Worm (Caenorhabditis elegans): Measurements from ENCODE around the gene Y41G9A.17.

Gene Y41G9A.17

DNA sequence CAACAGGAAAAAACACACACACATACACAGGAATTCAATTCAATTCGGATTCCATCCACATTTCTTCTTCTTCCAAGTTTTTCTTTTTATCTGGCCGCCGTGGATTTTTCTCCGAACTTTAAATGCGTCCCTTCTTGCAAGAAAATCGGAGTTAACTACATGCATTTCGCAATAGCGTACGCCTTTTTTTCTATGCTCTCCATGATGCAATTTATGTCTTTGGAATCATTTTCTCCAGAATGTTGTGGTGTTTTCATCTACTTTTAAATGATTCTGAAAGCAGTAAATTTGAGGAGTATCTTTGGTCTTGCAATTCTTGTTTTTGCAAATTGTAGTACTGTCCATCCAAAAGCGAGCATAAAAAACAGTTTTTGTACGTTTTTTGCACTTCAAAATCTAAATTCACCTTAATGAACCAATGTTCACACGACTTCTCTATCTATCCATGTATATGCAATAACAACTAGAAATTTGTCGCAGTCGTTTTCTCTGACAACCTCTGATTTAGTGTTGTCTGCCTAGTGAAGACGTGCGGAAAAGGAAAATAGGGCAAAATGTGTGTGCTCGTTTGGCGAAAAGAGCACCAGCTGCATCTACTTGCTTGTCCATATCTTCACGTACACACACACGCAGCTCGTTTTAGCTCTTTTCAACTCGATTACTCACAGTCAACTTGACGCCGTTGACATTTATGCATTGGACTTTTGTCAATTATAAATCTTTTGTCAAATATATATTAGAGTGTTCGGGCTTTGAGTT lies 23.0 kb upstream of the Y41G9A.17 start:
- TF ChIP-seq ceh-13 (GFP tag; optimal IDR thresholded peaks at IDR 0.05) = no peak
- TF ChIP-seq aly-1 (tag; optimal IDR thresholded peaks at IDR 0.05) = no peak
- TF ChIP-seq flt-1 (GFP tag; IDR thresholded peaks at IDR 0.05) = no peak
- TF ChIP-seq tra-4 (tag; optimal IDR thresholded peaks at IDR 0.05) = no peak
- TF ChIP-seq hmg-4 (GFP tag; optimal IDR thresholded peaks at IDR 0.05) = no peak
- no peak for TF ChIP-seq scrt-1 (GFP tag; IDR thresholded peaks at IDR 0.05)
- TF ChIP-seq hmbx-1 (tag; optimal IDR thresholded peaks at IDR 0.05) = no peak
- no peak for TF ChIP-seq sea-1 (GFP tag; conservative IDR thresholded peaks at IDR 0.05)
- TF ChIP-seq B0310.2 (tag; optimal IDR thresholded peaks at IDR 0.05) = no peak
- no peak for TF ChIP-seq F13C5.2 (tag; optimal IDR thresholded peaks at IDR 0.05)

DNA sequence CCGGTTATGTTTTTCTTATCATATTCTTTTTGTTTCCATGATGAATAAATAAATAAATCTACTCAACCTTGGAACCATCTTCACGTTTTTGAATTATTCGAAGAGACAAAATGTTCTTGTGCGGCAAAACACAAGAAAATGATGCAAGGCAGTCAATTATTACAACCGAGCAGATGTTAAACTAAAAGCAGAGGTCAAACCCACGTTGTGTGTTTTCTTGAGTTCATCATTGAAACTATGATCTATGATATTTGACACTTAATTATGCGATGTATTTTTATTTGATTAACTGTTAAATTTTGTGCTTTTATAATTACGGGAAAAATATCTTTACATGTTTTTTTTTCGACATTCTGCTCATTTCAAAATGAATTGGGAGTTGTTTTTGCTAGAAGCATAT lies 21.9 kb upstream of the Y41G9A.17 start:
- TF ChIP-seq hmg-4 (GFP tag; optimal IDR thresholded peaks at IDR 0.05) (no peak), ets-7 (tag; optimal IDR thresholded peaks at IDR 0.05) (no peak), hnd-1 (tag; optimal IDR thresholded peaks at IDR 0.05) (no peak), tbx-11 (GFP tag; IDR thresholded peaks at IDR 0.05) (no peak), sea-1 (GFP tag; conservative IDR thresholded peaks at IDR 0.05) (no peak), ceh-13 (GFP tag; optimal IDR thresholded peaks at IDR 0.05) (no peak), flt-1 (GFP tag; IDR thresholded peaks at IDR 0.05) (no peak), aly-1 (tag; optimal IDR thresholded peaks at IDR 0.05) (no peak), F13C5.2 (tag; optimal IDR thresholded peaks at IDR 0.05) (no peak), pes-1 (GFP tag; IDR thresholded peaks at IDR 0.05) (no peak), scrt-1 (GFP tag; IDR thresholded peaks at IDR 0.05) (no peak), tra-4 (tag; optimal IDR thresholded peaks at IDR 0.05) (no peak), tbx-37 (GFP tag; conservative IDR thresholded peaks at IDR 0.05) (no peak), ama-1 (optimal IDR thresholded peaks at IDR 0.05) (no peak), B0310.2 (tag; optimal IDR thresholded peaks at IDR 0.05) (no peak), ceh-36 (tag; optimal IDR thresholded peaks at IDR 0.05) (no peak)

- TF ChIP-seq hmg-4 (GFP tag; optimal IDR thresholded peaks at IDR 0.05) (no peak), tbx-11 (GFP tag; IDR thresholded peaks at IDR 0.05) (no peak), ets-7 (tag; optimal IDR thresholded peaks at IDR 0.05) (no peak), F13C5.2 (tag; optimal IDR thresholded peaks at IDR 0.05) (no peak), ama-1 (optimal IDR thresholded peaks at IDR 0.05) (no peak), hnd-1 (tag; optimal IDR thresholded peaks at IDR 0.05) (no peak), aly-1 (tag; optimal IDR thresholded peaks at IDR 0.05) (no peak)
Measured at ce11 chrX:3019996-3020395, 20.4 kb upstream of the Y41G9A.17 start.

DNA sequence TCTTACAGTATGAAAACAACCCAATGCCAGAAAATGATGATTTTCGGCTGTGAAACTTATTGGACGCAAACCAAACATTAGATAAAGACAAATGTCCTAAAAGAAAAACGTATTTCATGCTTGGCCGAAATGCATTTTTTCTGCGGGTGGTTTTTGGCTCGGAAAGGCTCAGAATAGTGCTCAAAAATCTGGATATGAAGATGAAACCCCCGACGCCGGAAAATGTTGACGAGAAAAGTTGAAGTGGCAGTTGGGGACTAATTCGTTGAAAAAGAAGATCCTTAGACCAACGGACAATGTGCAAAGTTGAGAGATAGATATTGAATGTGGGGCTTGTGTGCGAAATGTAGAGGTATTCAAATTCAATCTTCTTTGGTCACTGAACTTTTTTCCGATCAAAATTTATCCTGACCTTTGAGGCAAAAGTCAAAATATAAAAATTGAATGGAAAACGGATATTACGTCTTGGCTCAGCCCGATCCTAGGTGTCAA lies 19.0 kb upstream of the Y41G9A.17 start, which contains the start of gene flp-18:
TSS of gene flp-18 (minus strand) at position 51 of the 492 bp plus-strand sequence.
- TF ChIP-seq ceh-36 (tag; optimal IDR thresholded peaks at IDR 0.05) (no peak), hmg-4 (GFP tag; optimal IDR thresholded peaks at IDR 0.05) (no peak), ama-1 (optimal IDR thresholded peaks at IDR 0.05) (no peak), aly-1 (tag; optimal IDR thresholded peaks at IDR 0.05) (no peak), pes-1 (GFP tag; IDR thresholded peaks at IDR 0.05) (no peak), sea-1 (GFP tag; conservative IDR thresholded peaks at IDR 0.05) (no peak), tra-4 (tag; optimal IDR thresholded peaks at IDR 0.05) (no peak), F13C5.2 (tag; optimal IDR thresholded peaks at IDR 0.05) (no peak), B0310.2 (tag; optimal IDR thresholded peaks at IDR 0.05) (no peak), tbx-11 (GFP tag; IDR thresholded peaks at IDR 0.05) (no peak), scrt-1 (GFP tag; IDR thresholded peaks at IDR 0.05) (no peak), tbx-37 (GFP tag; conservative IDR thresholded peaks at IDR 0.05) (no peak), ceh-13 (GFP tag; optimal IDR thresholded peaks at IDR 0.05) (no peak), hnd-1 (tag; optimal IDR thresholded peaks at IDR 0.05) (no peak), ets-7 (tag; optimal IDR thresholded peaks at IDR 0.05) (no peak)

DNA sequence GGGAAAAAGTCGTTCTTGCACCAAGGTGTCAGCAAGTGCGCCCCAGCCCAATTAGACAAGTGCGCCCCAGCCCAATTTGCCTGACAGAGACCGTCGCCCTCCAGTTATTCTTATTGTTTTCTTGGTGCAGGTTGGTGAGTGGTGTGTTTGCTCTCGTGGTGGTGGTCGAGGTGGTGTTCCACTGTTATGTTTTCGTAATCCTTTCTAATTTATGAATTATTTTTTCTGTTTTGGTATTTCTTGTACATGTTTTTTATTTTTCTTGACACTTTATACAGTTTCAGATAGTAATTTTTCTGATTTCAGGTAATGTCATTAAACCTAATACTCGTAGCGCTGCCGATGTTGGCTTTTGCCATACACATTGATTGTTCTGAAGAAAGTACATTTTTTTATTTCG lies 9.6 kb upstream of the Y41G9A.17 start, which contains the start of gene Y48D7A.1:
TSS of gene Y48D7A.1 (plus strand) at position 301 of the 400 bp plus-strand sequence.
- no peak for TF ChIP-seq hmg-4 (GFP tag; optimal IDR thresholded peaks at IDR 0.05)
- no peak for TF ChIP-seq scrt-1 (GFP tag; IDR thresholded peaks at IDR 0.05)
- no peak for TF ChIP-seq sea-1 (GFP tag; conservative IDR thresholded peaks at IDR 0.05)
- no peak for TF ChIP-seq ceh-13 (GFP tag; optimal IDR thresholded peaks at IDR 0.05)
- TF ChIP-seq ceh-36 (tag; optimal IDR thresholded peaks at IDR 0.05) = no peak
- no peak for TF ChIP-seq tra-4 (tag; optimal IDR thresholded peaks at IDR 0.05)
- no peak for TF ChIP-seq flt-1 (GFP tag; IDR thresholded peaks at IDR 0.05)
- no peak for TF ChIP-seq hmbx-1 (tag; optimal IDR thresholded peaks at IDR 0.05)
- TF ChIP-seq F13C5.2 (tag; optimal IDR thresholded peaks at IDR 0.05) = no peak
- no peak for TF ChIP-seq aly-1 (tag; optimal IDR thresholded peaks at IDR 0.05)
- TF ChIP-seq ama-1 (optimal IDR thresholded peaks at IDR 0.05) = no peak
- no peak for TF ChIP-seq hnd-1 (tag; optimal IDR thresholded peaks at IDR 0.05)
- no peak; the same call in 1 of the 2 replicates for TF ChIP-seq tbx-37 (GFP tag; conservative IDR thresholded peaks at IDR 0.05)
- no peak for TF ChIP-seq tbx-11 (GFP tag; IDR thresholded peaks at IDR 0.05)
- TF ChIP-seq B0310.2 (tag; optimal IDR thresholded peaks at IDR 0.05) = no peak
- TF ChIP-seq ets-7 (tag; optimal IDR thresholded peaks at IDR 0.05) = no peak

- TF ChIP-seq ama-1 (optimal IDR thresholded peaks at IDR 0.05) (no peak), ceh-13 (GFP tag; optimal IDR thresholded peaks at IDR 0.05) (no peak)
Measured at ce11 chrX:3003703-3004102, 4.2 kb upstream of the Y41G9A.17 start, which contains the start of gene Y41G9A.6. Y41G9A.6 (minus strand) TSS chrX:3003803.

DNA sequence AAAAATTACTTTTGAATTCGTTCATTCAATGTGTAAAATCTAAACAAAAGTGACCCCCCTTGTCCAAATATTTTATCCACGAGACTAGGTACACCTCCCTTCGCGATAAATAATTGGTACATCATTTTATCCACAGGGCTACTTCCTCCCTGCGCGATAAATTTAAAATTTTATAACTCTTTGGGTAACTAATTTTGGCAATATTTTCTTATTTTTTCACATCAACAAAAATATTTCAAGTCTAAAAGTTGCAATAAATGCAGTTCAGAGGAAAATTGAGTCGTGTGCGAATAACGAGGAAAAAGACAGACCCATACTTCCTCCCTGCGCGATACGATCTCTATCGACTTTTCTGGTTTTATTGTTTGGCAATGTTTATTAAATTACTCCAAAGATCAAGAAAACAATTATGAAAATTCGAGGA lies 2.6 kb downstream of the Y41G9A.17 start:
- no peak for TF ChIP-seq ceh-13 (GFP tag; optimal IDR thresholded peaks at IDR 0.05)
- no peak for TF ChIP-seq ceh-36 (tag; optimal IDR thresholded peaks at IDR 0.05)
- no peak for TF ChIP-seq tra-4 (tag; optimal IDR thresholded peaks at IDR 0.05)
- no peak for TF ChIP-seq sea-1 (GFP tag; conservative IDR thresholded peaks at IDR 0.05)
- TF ChIP-seq F13C5.2 (tag; optimal IDR thresholded peaks at IDR 0.05) = peak; percentile 94
- no peak for TF ChIP-seq tbx-11 (GFP tag; IDR thresholded peaks at IDR 0.05)
- TF ChIP-seq B0310.2 (tag; optimal IDR thresholded peaks at IDR 0.05) = peak; percentile 5
- TF ChIP-seq ets-7 (tag; optimal IDR thresholded peaks at IDR 0.05) = peak; percentile 55
- peak; percentile 80 for TF ChIP-seq hmg-4 (GFP tag; optimal IDR thresholded peaks at IDR 0.05)
- TF ChIP-seq aly-1 (tag; optimal IDR thresholded peaks at IDR 0.05) = no peak
- TF ChIP-seq pes-1 (GFP tag; IDR thresholded peaks at IDR 0.05) = peak; percentile 76
- TF ChIP-seq tbx-37 (GFP tag; conservative IDR thresholded peaks at IDR 0.05) = peak; percentile 58; the same call in 1 of the 2 replicates
- TF ChIP-seq hmbx-1 (tag; optimal IDR thresholded peaks at IDR 0.05) = no peak
- no peak for TF ChIP-seq ama-1 (optimal IDR thresholded peaks at IDR 0.05)
- peak; percentile 67; the same call in 1 of the 2 replicates for TF ChIP-seq scrt-1 (GFP tag; IDR thresholded peaks at IDR 0.05)
- peak; percentile 73 for TF ChIP-seq flt-1 (GFP tag; IDR thresholded peaks at IDR 0.05)
- peak; percentile 37 for TF ChIP-seq hnd-1 (tag; optimal IDR thresholded peaks at IDR 0.05)
